Fruit fly (Drosophila melanogaster): ENCODE measurements around the gene CG18094.

Gene CG18094

dm6 chr2L:19489997-19490461 is at the start of gene CG18094, which contains the start of gene CG10194:
TSS of gene CG18094 (plus strand) at chr2L:19490262.
TSS of gene CG10194 (minus strand) at chr2L:19490104.
- TF ChIP-seq ss (GFP tag; optimal IDR thresholded peaks at IDR 0.05) = no peak
- peak; percentile 62 for TF ChIP-seq CG6792 (GFP tag; optimal IDR thresholded peaks at IDR 0.05)
- peak; percentile 25; the same call in 1 of the 2 replicates for TF ChIP-seq CG11294 (GFP tag; IDR thresholded peaks at IDR 0.05)
- peak; percentile 1 for TF ChIP-seq Eip93F (GFP tag; optimal IDR thresholded peaks at IDR 0.05)
- TF ChIP-seq Met (GFP tag; optimal IDR thresholded peaks at IDR 0.05) = no peak
- peak; percentile 59 for TF ChIP-seq CG8632 (GFP tag; optimal IDR thresholded peaks at IDR 0.05)
- TF ChIP-seq lz (GFP tag; optimal IDR thresholded peaks at IDR 0.05) = peak; percentile 53
- peak; percentile 63; the same call in 2 of the 3 replicates for TF ChIP-seq eg (GFP tag; IDR thresholded peaks at IDR 0.05)
- TF ChIP-seq CG8119 (GFP tag; IDR thresholded peaks at IDR 0.05) = peak; percentile 60; the same call in 2 of the 3 replicates
- TF ChIP-seq esn (GFP tag; optimal IDR thresholded peaks at IDR 0.05) = peak; percentile 78
- no peak for TF ChIP-seq CG10631 (GFP tag; optimal IDR thresholded peaks at IDR 0.05)
- no peak for TF ChIP-seq Hr38 (GFP tag; optimal IDR thresholded peaks at IDR 0.05)
- no peak for TF ChIP-seq CG6808 (GFP tag; optimal IDR thresholded peaks at IDR 0.05)
- peak; percentile 71 for TF ChIP-seq Hr4 (GFP tag; optimal IDR thresholded peaks at IDR 0.05)
- TF ChIP-seq CG9139 (GFP tag; optimal IDR thresholded peaks at IDR 0.05) = no peak
- peak; percentile 48; the same call in 1 of the 2 replicates for TF ChIP-seq CG15336 (GFP tag; IDR thresholded peaks at IDR 0.05)
- no peak for TF ChIP-seq net (GFP tag; optimal IDR thresholded peaks at IDR 0.05)
- TF ChIP-seq CG6163 (GFP tag; IDR thresholded peaks at IDR 0.05) = 0 out of 3 replicates have a peak, but pooled peaks have one; percentile 10
- no peak for TF ChIP-seq Sox102F (GFP tag; optimal IDR thresholded peaks at IDR 0.05)
- TF ChIP-seq CG34406 (GFP tag; optimal IDR thresholded peaks at IDR 0.05) = peak; percentile 57
- TF ChIP-seq CG3919 (GFP tag; optimal IDR thresholded peaks at IDR 0.05) = no peak
- TF ChIP-seq CG11902 (GFP tag; optimal IDR thresholded peaks at IDR 0.05) = peak; percentile 8
- no peak for TF ChIP-seq CG32006 (GFP tag; optimal IDR thresholded peaks at IDR 0.05)
- peak; percentile 9 for TF ChIP-seq CG6854 (GFP tag; optimal IDR thresholded peaks at IDR 0.05)
- TF ChIP-seq Blimp-1 (GFP tag; optimal IDR thresholded peaks at IDR 0.05) = no peak
- no peak for TF ChIP-seq salr (GFP tag; optimal IDR thresholded peaks at IDR 0.05)
- TF ChIP-seq spab (GFP tag; optimal IDR thresholded peaks at IDR 0.05) = no peak
- peak; percentile 60 for TF ChIP-seq cyc (GFP tag; optimal IDR thresholded peaks at IDR 0.05)
- no peak for TF ChIP-seq Hr39 (GFP tag; optimal IDR thresholded peaks at IDR 0.05)
- TF ChIP-seq Sox15 (GFP tag; optimal IDR thresholded peaks at IDR 0.05) = peak; percentile 11
- TF ChIP-seq svp (GFP tag) = peak; percentile 86
- peak; percentile 7 for TF ChIP-seq CG8319 (GFP tag; optimal IDR thresholded peaks at IDR 0.05)
- no peak for TF ChIP-seq CG1621 (tag; optimal IDR thresholded peaks at IDR 0.05)
- TF ChIP-seq CG16779 (tag; optimal IDR thresholded peaks at IDR 0.05) = no peak
- no peak for TF ChIP-seq CG6276 (GFP tag; optimal IDR thresholded peaks at IDR 0.05)
- TF ChIP-seq achi (GFP tag; optimal IDR thresholded peaks at IDR 0.05) = no peak
- TF ChIP-seq Eip78C (GFP tag) = no peak
- TF ChIP-seq CG31627 (GFP tag; optimal IDR thresholded peaks at IDR 0.05) = peak; percentile 49

- no peak for TF ChIP-seq ss (GFP tag; optimal IDR thresholded peaks at IDR 0.05)
- TF ChIP-seq Eip78C (GFP tag) = peak; percentile 43
- no peak for TF ChIP-seq dsx (GFP tag; optimal IDR thresholded peaks at IDR 0.05; ENCODE audit: poor library complexity, severe bottlenecking)
Observed at dm6 chr2L:19440285-19440684, 49.8 kb upstream of the CG18094 start.

dm6 chr2L:19440732-19441131 is 49.3 kb upstream of the CG18094 start:
- peak; percentile 25; the same call in 1 of the 2 replicates for TF ChIP-seq CG15336 (GFP tag; IDR thresholded peaks at IDR 0.05)
- peak; percentile 14 to 58 for TF ChIP-seq ss (GFP tag; optimal IDR thresholded peaks at IDR 0.05)
- TF ChIP-seq CG4318 (GFP tag; optimal IDR thresholded peaks at IDR 0.05) = no peak
- TF ChIP-seq spab (GFP tag; optimal IDR thresholded peaks at IDR 0.05) = no peak
- no peak for TF ChIP-seq Hr4 (GFP tag; optimal IDR thresholded peaks at IDR 0.05)
- TF ChIP-seq CG8119 (GFP tag; IDR thresholded peaks at IDR 0.05) = no peak
- TF ChIP-seq CG3032 (tag; optimal IDR thresholded peaks at IDR 0.05) = peak; percentile 18
- peak; percentile 31 for TF ChIP-seq CG6808 (GFP tag; optimal IDR thresholded peaks at IDR 0.05)
- no peak for TF ChIP-seq CG11902 (GFP tag; optimal IDR thresholded peaks at IDR 0.05)
- TF ChIP-seq salr (GFP tag; optimal IDR thresholded peaks at IDR 0.05) = no peak
- no peak for TF ChIP-seq Hr39 (GFP tag; optimal IDR thresholded peaks at IDR 0.05)
- no peak for TF ChIP-seq fkh (GFP tag; optimal IDR thresholded peaks at IDR 0.05)
- peak; percentile 91 for TF ChIP-seq CG6163 (GFP tag; IDR thresholded peaks at IDR 0.05)
- no peak for TF ChIP-seq CG6792 (GFP tag; optimal IDR thresholded peaks at IDR 0.05)
- TF ChIP-seq Sox102F (GFP tag; optimal IDR thresholded peaks at IDR 0.05) = no peak
- TF ChIP-seq topi (GFP tag; optimal IDR thresholded peaks at IDR 0.05) = no peak
- peak; percentile 9 for TF ChIP-seq Ets96B (tag; optimal IDR thresholded peaks at IDR 0.05)
- TF ChIP-seq achi (GFP tag; optimal IDR thresholded peaks at IDR 0.05) = no peak
- TF ChIP-seq lz (GFP tag; optimal IDR thresholded peaks at IDR 0.05) = no peak
- TF ChIP-seq dac (GFP tag; optimal IDR thresholded peaks at IDR 0.05) = no peak
- TF ChIP-seq CG9139 (GFP tag; optimal IDR thresholded peaks at IDR 0.05) = no peak
- no peak for TF ChIP-seq Sox14 (GFP tag; optimal IDR thresholded peaks at IDR 0.05)
- no peak for TF ChIP-seq Smox (GFP tag; optimal IDR thresholded peaks at IDR 0.05)
